Worm (Caenorhabditis elegans) whole organism, L4/young adult: Measurements from ENCODE around the gene uggt-1.

Experiments used
- W03F9.2 ChIP-seq: fragments of 150-350 bp; optimal IDR thresholded peaks from 2 replicates; lab custom pipeline; 2014; ENCODE audit warnings: missing biosample characterization, missing genetic modification characterization
- him-1 ChIP-seq: sonication (generic microtip); optimal IDR thresholded peaks from 2 replicates; lab custom pipeline; 2016; ENCODE audit warnings: missing genotype, missing genetic modification reagents, missing genetic modification characterization, missing compliant biosample characterization

- TF ChIP-seq W03F9.2 (tag; lab: Kevin White, UChicago), result no peak
- no peak for TF ChIP-seq him-1 (tag; lab: Kevin White, UChicago)
These were observed 44.8 kb downstream of the uggt-1 start for ce11 chrX:7455960-7456359.
